Fruit fly (Drosophila melanogaster) whole organism: ENCODE measurements around the gene Cad89D.

ENCODE experiments used
- CG8478 ChIP-seq: fragments of >200 bp; optimal IDR thresholded peaks from 2 replicates; lab custom pipeline; 2018; ENCODE audit warnings: inconsistent platforms
- Dll ChIP-seq: fragments of >200 bp; optimal IDR thresholded peaks from 2 replicates; lab custom pipeline; 2017
- psq ChIP-seq: fragments of >200 bp; optimal IDR thresholded peaks from 2 replicates; lab custom pipeline; 2017

DNA sequence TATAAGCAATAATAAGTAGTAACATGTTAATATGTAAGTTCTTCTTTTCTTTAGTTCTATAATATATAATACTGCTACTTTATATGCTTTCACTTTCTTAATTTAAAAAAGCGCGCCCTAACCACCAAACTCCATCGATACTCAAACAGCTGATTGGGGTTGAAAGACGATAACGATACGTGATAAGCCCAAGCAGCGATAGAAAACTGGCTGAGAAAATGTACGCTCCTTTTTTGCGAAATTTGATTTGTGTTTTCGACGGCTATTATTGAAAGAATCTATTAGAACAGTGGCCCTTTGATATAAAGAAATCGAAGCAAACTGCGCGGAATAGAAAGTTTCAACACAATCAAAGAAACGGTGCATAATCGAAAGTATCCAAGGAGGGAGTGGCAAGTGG, 39.3 kb downstream of the Cad89D start, which contains the start of gene CG14883:
- TF ChIP-seq Dll (no peak), psq (lab: Kevin White, UChicago) (no peak), CG8478 (lab: Kevin White, UChicago) (no peak)
